Fruit fly (Drosophila melanogaster) whole organism, adult: ENCODE results near the gene GATAe.

Source experiments
- CG1620 ChIP-seq: fragments of 200-800 bp; sonication (Bioruptor generic); optimal IDR thresholded peaks from 2 replicates; lab custom pipeline; 2016; ENCODE audit warnings: missing biosample characterization, missing genetic modification characterization
- CG5204 ChIP-seq: fragments of 200-800 bp; sonication (Bioruptor generic); optimal IDR thresholded peaks from 2 replicates; lab custom pipeline; 2016; ENCODE audit warnings: missing biosample characterization, missing genetic modification characterization
- Hr96 ChIP-seq: fragments of 200-800 bp; sonication (Bioruptor generic); optimal IDR thresholded peaks from 2 replicates; lab custom pipeline; 2016; ENCODE audit warnings: missing biosample characterization, missing genetic modification characterization
- bab1 ChIP-seq: fragments of 200-800 bp; sonication (Bioruptor generic); optimal IDR thresholded peaks from 3 replicates; lab custom pipeline; 2019; ENCODE audit warnings: missing biosample characterization, mild to moderate bottlenecking, missing genetic modification characterization, moderate library complexity
- ovo ChIP-seq: fragments of 200-800 bp; sonication (Bioruptor generic); optimal IDR thresholded peaks from 2 replicates; lab custom pipeline; 2016; ENCODE audit warnings: missing biosample characterization, missing genetic modification characterization

- TF ChIP-seq Hr96 (GFP tag; lab: Kevin White, UChicago), result no peak
- no peak for TF ChIP-seq bab1 (GFP tag; lab: Kevin White, UChicago)
- no peak for TF ChIP-seq ovo
- TF ChIP-seq CG5204 (GFP tag; lab: Kevin White, UChicago), result no peak
- no peak for TF ChIP-seq CG1620 (GFP tag; lab: Kevin White, UChicago)
These were observed 37.1 kb downstream of the GATAe start, which contains the start of gene Jhbp5 for dm6 chr3R:16046030-16046429.
